Fruit fly (Drosophila melanogaster): ENCODE results near the gene HP5.

DNA sequence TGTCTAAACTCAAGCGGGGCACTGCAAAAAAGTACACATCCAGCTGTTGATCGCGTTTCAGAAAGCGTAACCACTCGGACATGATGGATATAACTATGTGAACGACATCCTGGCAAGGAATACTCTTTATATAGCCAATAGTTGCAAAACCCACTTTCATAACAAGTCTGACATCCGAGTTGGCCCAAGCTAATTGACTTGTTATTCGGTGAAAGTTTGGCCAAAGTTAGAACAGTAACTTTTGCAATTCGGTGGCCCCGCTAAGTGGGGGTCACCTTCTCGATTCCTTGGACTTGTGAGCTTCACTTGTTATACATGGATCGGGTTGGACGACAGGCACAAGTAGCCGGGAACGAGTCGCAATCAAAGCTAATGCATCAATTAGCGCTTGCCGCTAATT is 37.3 kb upstream of the HP5 start, which contains the start of the genes Gr10a and Or10a:
- TF ChIP-seq pan (optimal IDR thresholded peaks at IDR 0.05) (no peak), Dll (optimal IDR thresholded peaks at IDR 0.05) (no peak), usp (GFP tag; optimal IDR thresholded peaks at IDR 0.05) (no peak), CG8478 (optimal IDR thresholded peaks at IDR 0.05) (no peak), psq (optimal IDR thresholded peaks at IDR 0.05) (no peak)
